Fruit fly (Drosophila melanogaster): ENCODE data around the gene Cpr65Ax1.
A peak's percentile ranks its signal among the peaks of the same experiment; 100 is the strongest.

Gene Cpr65Ax1

dm6 chr3L:6181776-6182175 lies 34.0 kb upstream of the Cpr65Ax1 start, which contains the start of gene CG10274 (continued):
- peak; percentile 53; the same call in 1 of the 3 replicates for TF ChIP-seq zfh1 (GFP tag; IDR thresholded peaks at IDR 0.05)
- peak; percentile 62; the same call in 2 of the 3 replicates for TF ChIP-seq croc (GFP tag; conservative IDR thresholded peaks at IDR 0.05)
- TF ChIP-seq Dad (GFP tag; optimal IDR thresholded peaks at IDR 0.05): peak; percentile 49
- peak; percentile 67 for TF ChIP-seq CG9609 (GFP tag; optimal IDR thresholded peaks at IDR 0.05)
- 0 out of 2 replicates have a peak, but pooled peaks have one; percentile 31 for TF ChIP-seq rib (GFP tag; IDR thresholded peaks at IDR 0.05)
- peak; percentile 75 for TF ChIP-seq Bteb2 (GFP tag; optimal IDR thresholded peaks at IDR 0.05)
- no peak for TF ChIP-seq CG14965 (GFP tag; optimal IDR thresholded peaks at IDR 0.05; ENCODE audit: borderline replicate concordance)
- peak; percentile 71 for TF ChIP-seq CG4404 (GFP tag; IDR thresholded peaks at IDR 0.05)
- TF ChIP-seq grn (GFP tag; optimal IDR thresholded peaks at IDR 0.05): no peak
- peak; percentile 71 for TF ChIP-seq CG1602 (GFP tag; optimal IDR thresholded peaks at IDR 0.05)
- TF ChIP-seq CG2889 (GFP tag; IDR thresholded peaks at IDR 0.05): 0 out of 3 replicates have a peak, but pooled peaks have one; percentile 38
- TF ChIP-seq wdn (GFP tag; IDR thresholded peaks at IDR 0.05): peak; percentile 40; the same call in 1 of the 2 replicates
- TF ChIP-seq oc (tag; optimal IDR thresholded peaks at IDR 0.05): no peak
- peak; percentile 90 for TF ChIP-seq stwl (tag; optimal IDR thresholded peaks at IDR 0.05)
- TF ChIP-seq CG10431 (GFP tag; optimal IDR thresholded peaks at IDR 0.05): no peak
- peak; percentile 59; the same call in 1 of the 2 replicates for TF ChIP-seq NFAT (GFP tag; IDR thresholded peaks at IDR 0.05)
- peak; percentile 70 for TF ChIP-seq fd3F (GFP tag; optimal IDR thresholded peaks at IDR 0.05)
- TF ChIP-seq shn (GFP tag; optimal IDR thresholded peaks at IDR 0.05): peak; percentile 70
- peak; percentile 36 for TF ChIP-seq BEAF-32 (GFP tag; optimal IDR thresholded peaks at IDR 0.05)
- TF ChIP-seq Hr51 (GFP tag; optimal IDR thresholded peaks at IDR 0.05): peak in 1 of 2 experiments; percentile 50
- no peak for TF ChIP-seq wek (GFP tag; optimal IDR thresholded peaks at IDR 0.05)
- TF ChIP-seq CG15479 (GFP tag; optimal IDR thresholded peaks at IDR 0.05): no peak
- TF ChIP-seq chinmo (GFP tag; IDR thresholded peaks at IDR 0.05; ENCODE audit: partially characterized antibody): no peak
- TF ChIP-seq Abd-B (GFP tag; optimal IDR thresholded peaks at IDR 0.05): peak; percentile 79
- no peak for TF ChIP-seq Hr39 (optimal IDR thresholded peaks at IDR 0.05)
- no peak for TF ChIP-seq D19B (GFP tag; optimal IDR thresholded peaks at IDR 0.05)
- no peak for TF ChIP-seq dmrt99B (tag; optimal IDR thresholded peaks at IDR 0.05)
- TF ChIP-seq grau (tag; optimal IDR thresholded peaks at IDR 0.05): peak; percentile 83
- no peak for TF ChIP-seq Hey (tag; optimal IDR thresholded peaks at IDR 0.05)
- TF ChIP-seq nmo (GFP tag; optimal IDR thresholded peaks at IDR 0.05): peak; percentile 91
- TF ChIP-seq CG1832 (GFP tag; optimal IDR thresholded peaks at IDR 0.05): no peak
- no peak for TF ChIP-seq CG32767 (GFP tag; IDR thresholded peaks at IDR 0.05)
- peak; percentile 19; the same call in 1 of the 2 replicates for TF ChIP-seq ttk (GFP tag; IDR thresholded peaks at IDR 0.05)
- peak; percentile 76 for TF ChIP-seq slou (GFP tag; optimal IDR thresholded peaks at IDR 0.05)
- TF ChIP-seq Hr78 (GFP tag; optimal IDR thresholded peaks at IDR 0.05): no peak
- TF ChIP-seq pum (GFP tag; optimal IDR thresholded peaks at IDR 0.05): peak; percentile 63
- peak; percentile 47 for TF ChIP-seq emc (GFP tag; optimal IDR thresholded peaks at IDR 0.05)
- TF ChIP-seq CG1647 (GFP tag; optimal IDR thresholded peaks at IDR 0.05): peak; percentile 67
- TF ChIP-seq ATbp (GFP tag; optimal IDR thresholded peaks at IDR 0.05): no peak
- TF ChIP-seq sug (tag; optimal IDR thresholded peaks at IDR 0.05): peak; percentile 84
- TF ChIP-seq CG12219 (GFP tag; optimal IDR thresholded peaks at IDR 0.05): peak; percentile 2
- TF ChIP-seq CG8765 (GFP tag; IDR thresholded peaks at IDR 0.05): no peak
- peak; percentile 83 for TF ChIP-seq CG13775 (GFP tag; optimal IDR thresholded peaks at IDR 0.05)
- TF ChIP-seq Vsx1 (GFP tag; optimal IDR thresholded peaks at IDR 0.05): no peak
- TF ChIP-seq schlank (tag; optimal IDR thresholded peaks at IDR 0.05): no peak
- TF ChIP-seq CG7786 (GFP tag; optimal IDR thresholded peaks at IDR 0.05): peak; percentile 71
- TF ChIP-seq Nf-YB (GFP tag; optimal IDR thresholded peaks at IDR 0.05): peak; percentile 46
- peak; percentile 56 for TF ChIP-seq Spps (tag; optimal IDR thresholded peaks at IDR 0.05)
- TF ChIP-seq CG34422 (GFP tag; IDR thresholded peaks at IDR 0.05): peak; percentile 77; the same call in 2 of the 3 replicates
- no peak for TF ChIP-seq vnd (GFP tag; IDR thresholded peaks at IDR 0.05; ENCODE audit: partially characterized antibody)
